Fruit fly (Drosophila melanogaster) whole organism: ENCODE results near the gene CG6738.

Experiments
- CG8478 ChIP-seq: fragments of >200 bp; optimal IDR thresholded peaks from 2 replicates; lab custom pipeline; 2018; ENCODE audit warnings: inconsistent platforms
- Dll ChIP-seq: fragments of >200 bp; optimal IDR thresholded peaks from 2 replicates; lab custom pipeline; 2017
- EcR ChIP-seq, 2 experiments: fragments of >200 bp; optimal IDR thresholded peaks; 2 replicates each; lab custom pipeline; 2017; ENCODE audit warnings: missing biosample characterization in 2 of 2, missing genetic modification characterization in 2 of 2, missing genetic modification reagents in 2 of 2
- pan ChIP-seq: fragments of >200 bp; optimal IDR thresholded peaks from 2 replicates; lab custom pipeline; 2017
- psq ChIP-seq: fragments of >200 bp; optimal IDR thresholded peaks from 2 replicates; lab custom pipeline; 2017
- usp ChIP-seq: fragments of >200 bp; optimal IDR thresholded peaks from 2 replicates; lab custom pipeline; 2017; ENCODE audit warnings: missing biosample characterization, missing genetic modification characterization, mixed read lengths

DNA sequence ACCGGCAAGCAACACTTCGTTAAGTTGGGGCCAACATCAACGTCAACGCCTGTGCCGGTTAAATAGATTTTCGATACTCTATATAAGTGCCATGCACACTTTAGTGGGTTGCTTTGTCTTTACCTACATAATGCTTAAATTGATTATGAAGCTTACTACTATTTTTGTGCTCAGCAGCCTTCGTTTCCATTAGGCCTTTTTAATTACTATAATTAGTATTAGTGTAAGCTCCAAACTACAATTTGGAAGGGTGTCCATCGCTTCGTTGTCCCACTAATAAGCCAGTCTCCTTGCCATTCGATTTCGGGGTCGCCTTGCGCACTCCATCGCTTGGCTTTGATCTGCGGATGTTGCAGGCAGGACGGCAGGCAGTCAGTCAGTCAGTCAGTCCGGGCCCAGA is 48.3 kb downstream of the CG6738 start:
- no peak for TF ChIP-seq CG8478 (lab: Kevin White, UChicago)
- no peak for TF ChIP-seq EcR (GFP tag; optimal IDR thresholded peaks at IDR 0.05; lab: Kevin White, UChicago)
- no peak for TF ChIP-seq usp (GFP tag; lab: Kevin White, UChicago)
- TF ChIP-seq psq (lab: Kevin White, UChicago): no peak
- TF ChIP-seq pan (lab: Kevin White, UChicago): no peak
- no peak for TF ChIP-seq Dll
